Worm (Caenorhabditis elegans) whole organism, L3 larva: ENCODE results near the gene best-1.

Source experiments
- ZK546.5 ChIP-seq: sonication (generic microtip); optimal IDR thresholded peaks from 2 replicates; lab custom pipeline; 2017; ENCODE audit warnings: missing biosample characterization, missing genetic modification characterization
- ama-1 ChIP-seq: fragments of 150-350 bp; optimal IDR thresholded peaks from 2 replicates; lab custom pipeline; 2018
- daf-12 ChIP-seq: fragments of 150-350 bp; optimal IDR thresholded peaks from 2 replicates; lab custom pipeline; 2014; ENCODE audit warnings: missing biosample characterization, missing genetic modification reagents, missing genetic modification characterization
- nfya-1 ChIP-seq: sonication (generic microtip); optimal IDR thresholded peaks from 2 replicates; lab custom pipeline; 2017; ENCODE audit warnings: missing genetic modification characterization, mild to moderate bottlenecking, missing compliant biosample characterization, antibody characterized with exemption, moderate library complexity; ENCODE audit not compliant: insufficient read depth
- nhr-25 ChIP-seq: sonication (generic microtip); optimal IDR thresholded peaks from 2 replicates; lab custom pipeline; 2017; ENCODE audit warnings: missing biosample characterization, missing genetic modification characterization
- pha-4 ChIP-seq: fragments of 150-350 bp; optimal IDR thresholded peaks from 2 replicates; lab custom pipeline; 2014; ENCODE audit warnings: missing biosample characterization, missing genetic modification reagents, missing genetic modification characterization
- unc-39 ChIP-seq: sonication (generic microtip); optimal IDR thresholded peaks from 4 replicates; lab custom pipeline; 2017; ENCODE audit warnings: missing biosample characterization, missing genetic modification characterization

- TF ChIP-seq unc-39 (tag; lab: Kevin White, UChicago) (no peak), nfya-1 (tag; lab: Kevin White, UChicago) (no peak), nhr-25 (tag; lab: Kevin White, UChicago) (no peak), pha-4 (tag; lab: Kevin White, UChicago) (no peak), ZK546.5 (tag; lab: Kevin White, UChicago) (no peak), ama-1 (lab: Kevin White, UChicago) (no peak), daf-12 (no peak)
Observed at ce11 chrIV:13095462-13095861, 14.1 kb downstream of the best-1 start, which contains the start of gene rfc-3.
